Fruit fly (Drosophila melanogaster) whole organism, wandering third instar larva: ENCODE measurements around the gene Dlc90F.

Source experiments
- Abd-B ChIP-seq: fragments of >200 bp; optimal IDR thresholded peaks from 2 replicates; lab custom pipeline; 2017; ENCODE audit warnings: missing biosample characterization, missing genetic modification characterization
- Jra ChIP-seq: sonication (Bioruptor generic); optimal IDR thresholded peaks from 2 replicates; lab custom pipeline; 2016; ENCODE audit warnings: missing biosample characterization, missing genetic modification characterization
- Myc ChIP-seq: fragments of >200 bp; optimal IDR thresholded peaks from 2 replicates; lab custom pipeline; 2017
- dmrt93B ChIP-seq: fragments of 200-800 bp; sonication (Bioruptor generic); optimal IDR thresholded peaks from 2 replicates; lab custom pipeline; 2018; ENCODE audit warnings: missing biosample characterization, mild to moderate bottlenecking, missing genetic modification characterization
- lola ChIP-seq: fragments of >200 bp; optimal IDR thresholded peaks from 2 replicates; lab custom pipeline; 2017; ENCODE audit warnings: missing biosample characterization, missing genetic modification characterization
- tai ChIP-seq: sonication (Bioruptor generic); optimal IDR thresholded peaks from 2 replicates; lab custom pipeline; 2016; ENCODE audit warnings: missing biosample characterization, missing genetic modification characterization

DNA sequence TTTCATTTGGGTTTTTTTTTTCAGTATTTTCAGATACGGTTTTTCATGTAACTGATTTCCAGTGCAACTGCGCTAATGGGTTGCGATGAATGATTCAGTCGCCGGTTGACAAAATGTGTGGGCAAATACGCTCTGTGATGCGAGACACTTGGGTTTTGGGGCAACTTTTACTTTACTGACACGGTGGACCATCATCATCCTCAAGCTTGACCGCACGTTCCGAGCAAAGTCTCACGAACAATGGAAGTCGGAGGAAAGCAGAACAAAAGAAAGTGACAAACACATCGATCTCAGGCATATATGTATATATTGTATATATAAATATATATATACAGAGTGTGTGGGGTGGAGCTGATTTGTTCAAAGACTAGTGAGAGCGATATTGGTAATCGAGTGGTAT, 4.5 kb upstream of the Dlc90F start:
- TF ChIP-seq dmrt93B (GFP tag; lab: Kevin White, UChicago) (no peak), Jra (GFP tag; lab: Kevin White, UChicago) (no peak), lola (GFP tag; lab: Kevin White, UChicago) (no peak), Abd-B (GFP tag; lab: Kevin White, UChicago) (no peak), tai (GFP tag; lab: Kevin White, UChicago) (no peak), Myc (lab: Kevin White, UChicago) (no peak)
